ENCODE assay signal across 1 worm cellular context in the genomic region with DNA sequence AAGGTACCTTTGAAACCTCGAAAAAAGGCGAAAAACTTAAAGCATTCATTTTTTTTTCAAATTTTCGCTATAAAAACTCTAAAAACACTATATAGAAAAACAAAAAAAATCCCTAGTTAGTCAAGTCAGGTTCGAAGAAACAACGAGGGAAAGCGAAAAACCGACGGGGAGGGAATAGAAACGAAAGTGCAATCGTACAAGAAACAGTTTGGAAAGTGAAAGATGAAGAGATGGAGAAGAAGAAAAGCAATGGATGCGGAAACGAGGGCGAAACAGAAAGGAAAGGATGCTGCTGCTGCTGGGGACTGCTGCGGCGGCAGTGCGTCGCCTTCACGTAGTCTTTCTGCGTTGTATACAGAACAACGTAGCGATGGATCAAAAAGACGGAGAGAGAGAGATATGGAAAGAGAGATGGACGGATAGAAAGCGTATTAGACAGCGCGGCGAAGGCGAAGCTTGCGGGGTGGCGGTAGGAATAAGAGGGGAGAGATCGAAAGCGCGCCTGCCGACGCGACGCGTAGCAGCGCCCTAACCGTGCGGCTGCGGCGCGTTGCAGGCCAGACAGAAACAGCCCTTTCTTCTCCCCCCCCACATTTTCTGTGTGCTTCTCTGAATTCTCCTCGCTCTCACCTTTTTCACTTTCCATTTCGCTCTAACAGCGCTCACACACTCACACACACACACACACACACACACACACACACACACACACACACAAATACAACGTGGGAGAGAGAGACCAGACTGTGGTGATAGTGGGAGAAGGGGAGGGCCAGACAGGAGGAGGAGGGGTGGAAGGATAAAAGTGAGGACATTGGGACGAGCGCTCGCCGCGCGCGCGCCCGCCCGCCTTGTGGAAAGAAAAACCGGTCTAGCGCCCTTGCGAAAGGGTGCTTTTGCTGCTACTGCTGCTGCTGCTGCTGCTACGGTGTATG.
TF ChIP-seq lines count a peak whose summit lies in the region.

No protein-coding gene starts in this region.

TF ChIP-seq in whole organism, L1 larva, 84 proteins besides CTCF, POLR2A, EP300 and RAD21 (continued from another document):
- TF ChIP-seq pax-3 (tag; optimal IDR thresholded peaks at IDR 0.05; lab: Kevin White, UChicago) = peak; percentile 77
- TF ChIP-seq pqm-1 (tag; optimal IDR thresholded peaks at IDR 0.05; lab: Kevin White, UChicago) = no peak
- TF ChIP-seq mef-2 (tag; optimal IDR thresholded peaks at IDR 0.05; lab: Kevin White, UChicago) = peak; percentile 75
- peak; percentile 80 for TF ChIP-seq unc-130 (tag; optimal IDR thresholded peaks at IDR 0.05; lab: Kevin White, UChicago)
- peak; percentile 21 for TF ChIP-seq snpc-4 (tag; optimal IDR thresholded peaks at IDR 0.05; lab: Kevin White, UChicago)
- TF ChIP-seq jun-1 (tag; optimal IDR thresholded peaks at IDR 0.05; lab: Kevin White, UChicago) = peak; percentile 91
- TF ChIP-seq nhr-20 (tag; optimal IDR thresholded peaks at IDR 0.05; lab: Kevin White, UChicago) = peak; percentile 89
- peak; percentile 94 for TF ChIP-seq grh-1 (GFP tag; IDR thresholded peaks at IDR 0.05; lab: Robert Waterston, UW)
- TF ChIP-seq elt-3 (tag; optimal IDR thresholded peaks at IDR 0.05; lab: Kevin White, UChicago) = peak in 5 of 6 experiments; percentile 18 to 87 (median 75)
- TF ChIP-seq lin-35 (GFP tag; optimal IDR thresholded peaks at IDR 0.05; lab: Kevin White, UChicago) = peak; percentile 45 to 70
- peak; percentile 73 for TF ChIP-seq nhr-77 (tag; optimal IDR thresholded peaks at IDR 0.05; lab: Kevin White, UChicago)
- TF ChIP-seq elt-2 (tag; optimal IDR thresholded peaks at IDR 0.05; lab: Kevin White, UChicago) = peak; percentile 74
- no peak for TF ChIP-seq ets-5 (GFP tag; IDR thresholded peaks at IDR 0.05; lab: Robert Waterston, UW)
- TF ChIP-seq C16A3.4 (tag; optimal IDR thresholded peaks at IDR 0.05; lab: Kevin White, UChicago) = peak; percentile 58
- TF ChIP-seq efl-1 (optimal IDR thresholded peaks at IDR 0.05; lab: Kevin White, UChicago) = peak; percentile 40 to 56
- TF ChIP-seq efl-1 (GFP tag; optimal IDR thresholded peaks at IDR 0.05 in 1 of 2; lab: Kevin White, UChicago) = peak in 1 of 2 experiments; percentile 64
- TF ChIP-seq ceh-82 (tag; optimal IDR thresholded peaks at IDR 0.05; lab: Kevin White, UChicago) = peak; percentile 8 to 79 (median 59)
- TF ChIP-seq sup-37 (GFP tag; optimal IDR thresholded peaks at IDR 0.05; lab: Kevin White, UChicago) = peak; percentile 48
TF ChIP-seq in whole organism, L1 larva: peak in this region for 49.
